Worm (Caenorhabditis elegans) whole organism, mixed stage, embryonic: ENCODE measurements around the gene lmbr-1.

Experiments used
- M03D4.4 ChIP-seq: sonication (generic microtip); optimal IDR thresholded peaks from 2 replicates; lab custom pipeline; 2017; ENCODE audit warnings: mild to moderate bottlenecking, missing genetic modification characterization, missing compliant biosample characterization
- bed-3 ChIP-seq: fragments of 200-800 bp; sonication (Bioruptor generic); optimal IDR thresholded peaks from 3 replicates; lab custom pipeline; 2018; ENCODE audit warnings: mild to moderate bottlenecking, missing genetic modification characterization, moderate library complexity, missing compliant biosample characterization
- blmp-1 ChIP-seq: fragments of 150-350 bp; optimal IDR thresholded peaks from 2 replicates; lab custom pipeline; 2014; ENCODE audit warnings: missing biosample characterization, missing genetic modification characterization
- ceh-39 ChIP-seq: fragments of 150-350 bp; optimal IDR thresholded peaks from 2 replicates; lab custom pipeline; 2014; ENCODE audit warnings: missing biosample characterization, missing genetic modification characterization
- ceh-43 ChIP-seq: fragments of 200-800 bp; sonication (Bioruptor generic); optimal IDR thresholded peaks from 2 replicates; lab custom pipeline; 2018; ENCODE audit warnings: mild to moderate bottlenecking, missing genetic modification characterization, moderate library complexity, missing compliant biosample characterization
- ces-1 ChIP-seq: fragments of 150-350 bp; optimal IDR thresholded peaks from 2 replicates; lab custom pipeline; 2014; ENCODE audit warnings: missing biosample characterization, missing genetic modification reagents, missing genetic modification characterization
- cnd-1 ChIP-seq: fragments of 200-800 bp; sonication (Bioruptor generic); optimal IDR thresholded peaks from 2 replicates; lab custom pipeline; 2018; ENCODE audit warnings: mild to moderate bottlenecking, missing genetic modification characterization, missing compliant biosample characterization
- drap-1 ChIP-seq: fragments of 200-800 bp; sonication (Bioruptor generic); optimal IDR thresholded peaks from 3 replicates; lab custom pipeline; 2018; ENCODE audit warnings: mild to moderate bottlenecking, missing genetic modification characterization, missing compliant biosample characterization
- elt-1 ChIP-seq: sonication (generic microtip); optimal IDR thresholded peaks from 2 replicates; lab custom pipeline; 2017; ENCODE audit warnings: missing genetic modification characterization, mild to moderate bottlenecking, missing compliant biosample characterization, antibody characterized with exemption, moderate library complexity, borderline replicate concordance; ENCODE audit not compliant: insufficient read depth
- elt-3 ChIP-seq: fragments of 150-350 bp; optimal IDR thresholded peaks from 2 replicates; lab custom pipeline; 2014; ENCODE audit warnings: missing biosample characterization, missing genetic modification characterization
- flh-1 ChIP-seq: fragments of 200-800 bp; sonication (Bioruptor generic); optimal IDR thresholded peaks from 2 replicates; lab custom pipeline; 2018; ENCODE audit warnings: mild to moderate bottlenecking, missing genetic modification characterization, moderate library complexity, missing compliant biosample characterization
- ham-2 ChIP-seq: fragments of 200-800 bp; sonication (Bioruptor generic); optimal IDR thresholded peaks from 2 replicates; lab custom pipeline; 2018; ENCODE audit warnings: mild to moderate bottlenecking, missing genetic modification characterization, missing compliant biosample characterization
- hlh-1 ChIP-seq: fragments of 150-350 bp; optimal IDR thresholded peaks from 2 replicates; lab custom pipeline; 2014; ENCODE audit warnings: missing biosample characterization, missing genetic modification reagents, missing genetic modification characterization
- lin-13 ChIP-seq: fragments of 150-350 bp; optimal IDR thresholded peaks from 2 replicates; lab custom pipeline; 2014; ENCODE audit warnings: missing biosample characterization, missing genetic modification characterization
- lin-32 ChIP-seq: fragments of 200-800 bp; sonication (Bioruptor generic); optimal IDR thresholded peaks from 2 replicates; lab custom pipeline; 2018; ENCODE audit warnings: mild to moderate bottlenecking, missing genetic modification characterization, missing compliant biosample characterization
- lsy-2 ChIP-seq: fragments of 150-350 bp; optimal IDR thresholded peaks from 2 replicates; lab custom pipeline; 2014; ENCODE audit warnings: missing biosample characterization, missing genetic modification characterization
- mab-5 ChIP-seq: fragments of 150-350 bp; optimal IDR thresholded peaks from 2 replicates; lab custom pipeline; 2014; ENCODE audit warnings: missing biosample characterization, missing genetic modification characterization
- mep-1 ChIP-seq: fragments of 150-350 bp; optimal IDR thresholded peaks from 2 replicates; lab custom pipeline; 2017; ENCODE audit warnings: missing biosample characterization, missing genetic modification reagents, missing genetic modification characterization, inconsistent platforms
- mls-2 ChIP-seq: sonication (generic microtip); optimal IDR thresholded peaks from 2 replicates; lab custom pipeline; 2016; ENCODE audit warnings: mild to moderate bottlenecking, missing genetic modification characterization, moderate library complexity, missing compliant biosample characterization
- nhr-12 ChIP-seq: fragments of 150-350 bp; optimal IDR thresholded peaks from 2 replicates; lab custom pipeline; 2014; ENCODE audit warnings: missing biosample characterization, missing genetic modification characterization
- nhr-2 ChIP-seq: fragments of 150-350 bp; optimal IDR thresholded peaks from 2 replicates; lab custom pipeline; 2014; ENCODE audit warnings: missing biosample characterization, missing genetic modification characterization
- nhr-237 ChIP-seq: fragments of 150-350 bp; optimal IDR thresholded peaks from 2 replicates; lab custom pipeline; 2014; ENCODE audit warnings: missing biosample characterization, missing genetic modification characterization
- nhr-28 ChIP-seq: fragments of 150-350 bp; optimal IDR thresholded peaks from 2 replicates; lab custom pipeline; 2014; ENCODE audit warnings: missing biosample characterization, missing genetic modification characterization
- nhr-76 ChIP-seq: sonication (generic microtip); optimal IDR thresholded peaks from 2 replicates; lab custom pipeline; 2017; ENCODE audit warnings: missing biosample characterization, missing genetic modification characterization
- pha-4 ChIP-seq: fragments of 150-350 bp; optimal IDR thresholded peaks from 2 replicates; lab custom pipeline; 2018; ENCODE audit warnings: missing biosample characterization, missing genetic modification reagents, missing genetic modification characterization
- sem-2 ChIP-seq: fragments of 200-800 bp; sonication (Bioruptor generic); optimal IDR thresholded peaks from 2 replicates; lab custom pipeline; 2018; ENCODE audit warnings: mild to moderate bottlenecking, missing genetic modification characterization, missing compliant biosample characterization
- snpc-4 ChIP-seq: fragments of 150-350 bp; optimal IDR thresholded peaks from 2 replicates; lab custom pipeline; 2014; ENCODE audit warnings: missing biosample characterization, missing genetic modification characterization
- sptf-1 ChIP-seq: sonication (generic microtip); optimal IDR thresholded peaks from 2 replicates; lab custom pipeline; 2017; ENCODE audit warnings: mild to moderate bottlenecking, missing genetic modification characterization, moderate library complexity, missing compliant biosample characterization
- tbx-8 ChIP-seq: fragments of 200-800 bp; sonication (Bioruptor generic); optimal IDR thresholded peaks from 2 replicates; lab custom pipeline; 2018; ENCODE audit warnings: mild to moderate bottlenecking, missing genetic modification characterization, moderate library complexity, missing compliant biosample characterization
- unc-120 ChIP-seq: sonication (generic microtip); optimal IDR thresholded peaks from 2 replicates; lab custom pipeline; 2017; ENCODE audit warnings: missing genetic modification characterization, missing compliant biosample characterization; ENCODE audit not compliant: poor library complexity, severe bottlenecking
- unc-39 ChIP-seq: fragments of 150-350 bp; optimal IDR thresholded peaks from 2 replicates; lab custom pipeline; 2014; ENCODE audit warnings: missing biosample characterization, missing genetic modification characterization
- unc-62 ChIP-seq: fragments of 150-350 bp; optimal IDR thresholded peaks from 2 replicates; lab custom pipeline; 2014; ENCODE audit warnings: missing biosample characterization, missing genetic modification reagents, missing genetic modification characterization
- zip-8 ChIP-seq: fragments of 150-350 bp; optimal IDR thresholded peaks from 2 replicates; lab custom pipeline; 2014; ENCODE audit warnings: missing biosample characterization, missing genetic modification characterization
- ztf-11 ChIP-seq: fragments of 150-350 bp; optimal IDR thresholded peaks from 2 replicates; lab custom pipeline; 2014; ENCODE audit warnings: missing biosample characterization, missing genetic modification characterization

The lmbr-1 gene

DNA sequence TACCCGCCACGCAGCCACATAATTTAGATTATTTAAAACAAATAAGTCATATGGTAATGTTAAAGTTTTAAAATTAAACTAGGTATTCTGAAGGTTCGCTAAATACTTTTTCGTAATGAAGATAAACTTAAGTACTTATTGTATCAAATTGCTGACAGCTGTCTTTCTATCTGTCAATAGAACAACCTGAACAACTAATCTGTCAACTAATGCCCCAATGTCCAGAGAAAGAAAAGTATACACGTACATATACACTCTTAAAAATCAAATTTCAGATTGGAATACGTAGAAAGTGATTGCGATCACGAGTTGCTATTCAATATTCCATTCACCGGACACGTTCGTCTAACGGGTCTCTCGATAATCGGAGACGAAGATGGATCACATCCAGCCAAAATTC is 38.7 kb downstream of the lmbr-1 start:
- TF ChIP-seq unc-62 (GFP tag; lab: Kevin White, UChicago) (peak; percentile 50), flh-1 (GFP tag; lab: Kevin White, UChicago) (no peak), unc-39 (no peak), ceh-43 (GFP tag; lab: Kevin White, UChicago) (no peak)
- TF ChIP-seq, all 35 proteins: peak for 1

DNA sequence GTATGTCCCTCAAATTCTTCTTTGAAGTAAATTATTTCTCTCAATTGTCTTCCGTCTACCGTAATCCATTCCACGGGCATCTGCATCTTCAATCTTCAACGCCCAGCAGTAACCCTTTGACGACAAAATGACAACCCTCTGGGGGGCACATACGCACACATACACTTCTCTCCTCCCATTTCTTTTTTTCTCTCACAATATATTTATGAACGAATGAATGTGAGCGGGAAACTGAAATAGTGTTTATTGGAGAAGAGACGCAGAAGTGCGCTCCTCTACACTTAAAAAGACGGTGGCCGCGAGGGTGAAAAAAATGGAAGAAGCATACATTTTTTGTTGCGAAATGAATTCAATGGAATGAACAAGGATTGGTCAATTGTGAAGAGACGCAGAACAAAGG is 39.9 kb downstream of the lmbr-1 start:
- TF ChIP-seq nhr-237 (tag; lab: Kevin White, UChicago) (peak; percentile 47), sptf-1 (tag; lab: Kevin White, UChicago) (peak; percentile 46), lsy-2 (tag; lab: Kevin White, UChicago) (peak; percentile 80), unc-62 (GFP tag; lab: Kevin White, UChicago) (peak; percentile 90), mls-2 (tag; lab: Kevin White, UChicago) (peak; percentile 62), ces-1 (peak; percentile 77), elt-1 (tag; lab: Kevin White, UChicago) (no peak), mab-5 (tag; lab: Kevin White, UChicago) (no peak), snpc-4 (no peak), mep-1 (tag; lab: Kevin White, UChicago) (peak; percentile 74), drap-1 (GFP tag; lab: Kevin White, UChicago) (peak; percentile 5), ham-2 (GFP tag; lab: Kevin White, UChicago) (peak; percentile 30), unc-120 (tag; lab: Kevin White, UChicago) (peak; percentile 31), nhr-76 (no peak), tbx-8 (GFP tag; lab: Kevin White, UChicago) (no peak), nhr-2 (tag; lab: Kevin White, UChicago) (peak; percentile 30), hlh-1 (tag; lab: Kevin White, UChicago) (peak; percentile 70)

DNA sequence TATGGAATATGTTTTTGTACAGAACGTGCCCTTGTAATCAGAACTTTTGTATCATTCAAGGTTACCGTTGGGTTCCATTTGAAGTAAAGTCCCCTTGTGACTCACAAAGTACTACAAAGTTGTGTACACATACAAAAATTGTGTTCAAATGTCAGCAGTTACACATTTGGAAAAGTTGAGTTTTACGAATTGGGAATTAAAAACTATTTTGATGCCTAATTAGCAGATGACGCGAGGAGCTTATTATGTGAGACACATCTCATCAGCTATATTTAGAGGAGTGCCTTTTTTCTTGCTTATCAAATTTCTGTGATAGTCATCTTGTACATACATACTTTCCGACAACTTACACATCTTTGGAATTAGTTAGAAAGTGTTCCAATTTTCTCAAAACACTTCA is 41.4 kb downstream of the lmbr-1 start:
- TF ChIP-seq lsy-2 (tag; lab: Kevin White, UChicago) (no peak), snpc-4 (no peak), cnd-1 (tag; lab: Kevin White, UChicago) (no peak), sptf-1 (tag; lab: Kevin White, UChicago) (no peak), nhr-2 (tag; lab: Kevin White, UChicago) (no peak), ceh-43 (GFP tag; lab: Kevin White, UChicago) (no peak), drap-1 (GFP tag; lab: Kevin White, UChicago) (no peak), flh-1 (GFP tag; lab: Kevin White, UChicago) (no peak), M03D4.4 (tag; lab: Kevin White, UChicago) (no peak), nhr-12 (tag; lab: Kevin White, UChicago) (no peak), mep-1 (tag; lab: Kevin White, UChicago) (no peak), lin-32 (no peak), ztf-11 (tag; lab: Kevin White, UChicago) (no peak), tbx-8 (GFP tag; lab: Kevin White, UChicago) (no peak), elt-3 (no peak), bed-3 (no peak), lin-13 (no peak), elt-1 (tag; lab: Kevin White, UChicago) (no peak), mls-2 (tag; lab: Kevin White, UChicago) (no peak)
- TF ChIP-seq, all 35 proteins: peak for 0

DNA sequence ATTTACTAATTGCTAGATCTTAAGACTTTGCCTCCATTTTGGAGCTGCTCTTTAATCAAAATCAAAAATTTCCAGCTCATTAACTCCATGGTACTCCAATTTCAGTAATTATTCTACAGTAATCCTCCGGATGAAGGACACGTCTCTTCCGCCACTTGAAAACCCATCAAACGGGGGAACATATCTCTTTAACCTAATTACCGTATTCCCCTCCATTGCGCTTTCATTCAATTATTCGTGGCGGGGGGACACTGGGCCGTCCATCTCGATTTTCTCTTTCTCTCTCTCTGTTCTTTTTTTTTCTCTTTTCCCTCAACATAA is 44.8 kb downstream of the lmbr-1 start:
- TF ChIP-seq ces-1 (peak; percentile 99), blmp-1 (tag; lab: Kevin White, UChicago) (peak; percentile 37), mls-2 (tag; lab: Kevin White, UChicago) (no peak)

DNA sequence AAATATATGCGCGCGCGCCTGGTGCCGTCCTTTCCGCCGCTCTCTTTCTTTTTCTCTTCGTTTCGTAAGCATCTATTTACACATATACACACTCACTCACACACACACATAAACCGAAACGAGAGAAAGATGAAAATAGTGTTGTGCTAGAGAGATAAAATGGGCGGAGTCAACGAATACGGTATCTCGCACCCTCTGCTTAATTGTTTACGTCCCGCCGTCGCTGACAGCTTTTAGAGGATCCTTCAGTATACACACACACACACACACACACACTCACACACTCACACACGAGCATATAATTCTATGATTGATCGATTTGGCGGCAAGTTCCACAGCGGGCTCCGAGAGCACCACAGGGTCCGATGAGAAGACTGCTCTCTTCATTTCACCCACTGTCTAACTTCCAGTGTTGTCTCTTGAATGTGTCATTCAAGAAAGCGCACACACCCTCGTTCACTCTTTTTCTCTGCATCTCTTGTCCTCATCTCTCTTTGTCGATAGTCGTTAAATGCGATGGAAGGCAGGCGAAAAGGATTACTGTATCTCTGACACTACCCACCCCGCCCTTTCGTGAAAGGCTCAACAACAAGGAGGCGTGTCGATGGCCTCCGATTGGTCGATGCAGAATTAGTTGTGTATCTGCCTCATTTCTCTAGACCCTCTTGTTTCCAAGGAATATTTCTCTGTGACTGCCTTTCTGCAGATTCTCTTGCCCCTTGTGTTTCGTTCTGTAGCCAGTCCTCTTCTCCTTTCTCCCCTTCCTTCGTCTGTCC is 45.3 kb downstream of the lmbr-1 start:
- TF ChIP-seq unc-62 (GFP tag; lab: Kevin White, UChicago) (peak; percentile 98), blmp-1 (tag; lab: Kevin White, UChicago) (no peak), flh-1 (GFP tag; lab: Kevin White, UChicago) (no peak), lin-32 (no peak), sem-2 (GFP tag; lab: Kevin White, UChicago) (no peak), pha-4 (tag; lab: Kevin White, UChicago) (peak; percentile 91), mab-5 (tag; lab: Kevin White, UChicago) (peak; percentile 46), bed-3 (no peak), tbx-8 (GFP tag; lab: Kevin White, UChicago) (no peak), ham-2 (GFP tag; lab: Kevin White, UChicago) (peak; percentile 86), ztf-11 (tag; lab: Kevin White, UChicago) (peak; percentile 81), lsy-2 (tag; lab: Kevin White, UChicago) (peak; percentile 96), nhr-76 (no peak), ceh-43 (GFP tag; lab: Kevin White, UChicago) (peak; percentile 23), nhr-28 (tag; lab: Kevin White, UChicago) (no peak), unc-120 (tag; lab: Kevin White, UChicago) (peak; percentile 92), nhr-237 (tag; lab: Kevin White, UChicago) (peak; percentile 75), zip-8 (tag; lab: Kevin White, UChicago) (no peak), hlh-1 (tag; lab: Kevin White, UChicago) (peak; percentile 45), unc-39 (peak; percentile 78), nhr-12 (tag; lab: Kevin White, UChicago) (peak; percentile 61), ces-1 (peak; percentile 96), sptf-1 (tag; lab: Kevin White, UChicago) (peak; percentile 54), mep-1 (tag; lab: Kevin White, UChicago) (peak; percentile 62), elt-1 (tag; lab: Kevin White, UChicago) (no peak), lin-13 (peak; percentile 64), mls-2 (tag; lab: Kevin White, UChicago) (peak; percentile 83), nhr-2 (tag; lab: Kevin White, UChicago) (peak; percentile 13), drap-1 (GFP tag; lab: Kevin White, UChicago) (peak; percentile 44), ceh-39 (tag; lab: Kevin White, UChicago) (peak; percentile 95), cnd-1 (tag; lab: Kevin White, UChicago) (no peak)
